Fruit fly (Drosophila melanogaster): ENCODE results near the gene CG32264.

The CG32264 gene

dm6 chr3L:3767825-3768224 lies 38.4 kb downstream of the CG32264 start (continued):
- TF ChIP-seq lmd (GFP tag; IDR thresholded peaks at IDR 0.05) = peak; percentile 52
- peak; percentile 21 for TF ChIP-seq p53 (GFP tag; optimal IDR thresholded peaks at IDR 0.05)
- peak; percentile 54 for TF ChIP-seq Hr3 (GFP tag; optimal IDR thresholded peaks at IDR 0.05)
- no peak for TF ChIP-seq D (optimal IDR thresholded peaks at IDR 0.05)
- TF ChIP-seq D (GFP tag; optimal IDR thresholded peaks at IDR 0.05) = peak; percentile 24
- TF ChIP-seq CG12391 (tag; optimal IDR thresholded peaks at IDR 0.05) = peak; percentile 28
- peak; percentile 60; the same call in 2 of the 3 replicates for TF ChIP-seq dysf (GFP tag; IDR thresholded peaks at IDR 0.05)
- peak; percentile 76 for TF ChIP-seq CG18619 (GFP tag; optimal IDR thresholded peaks at IDR 0.05)
- TF ChIP-seq dmrt11E (tag; optimal IDR thresholded peaks at IDR 0.05) = peak; percentile 23
- TF ChIP-seq ttk (GFP tag; IDR thresholded peaks at IDR 0.05) = peak; percentile 56
- TF ChIP-seq HLH4C (GFP tag; IDR thresholded peaks at IDR 0.05; ENCODE audit: partially characterized antibody) = no peak
- TF ChIP-seq E2f1 (GFP tag; IDR thresholded peaks at IDR 0.05) = no peak
- no peak for TF ChIP-seq CG12104 (GFP tag; optimal IDR thresholded peaks at IDR 0.05)
- TF ChIP-seq slbo (GFP tag; IDR thresholded peaks at IDR 0.05) = peak; percentile 62
- peak; percentile 23 for TF ChIP-seq CG4820 (GFP tag; optimal IDR thresholded peaks at IDR 0.05)
- peak; percentile 64 for TF ChIP-seq Xrp1 (GFP tag; IDR thresholded peaks at IDR 0.05)
- TF ChIP-seq CG10366 (GFP tag; IDR thresholded peaks at IDR 0.05) = peak; percentile 59
- no peak for TF ChIP-seq aop (GFP tag; IDR thresholded peaks at IDR 0.05)
- peak; percentile 52 for TF ChIP-seq lilli (GFP tag; optimal IDR thresholded peaks at IDR 0.05)
- TF ChIP-seq Dek (tag; optimal IDR thresholded peaks at IDR 0.05) = peak; percentile 43
- TF ChIP-seq Meics (GFP tag; optimal IDR thresholded peaks at IDR 0.05) = peak; percentile 30
- TF ChIP-seq Ravus (GFP tag; IDR thresholded peaks at IDR 0.05) = no peak
- TF ChIP-seq corto (GFP tag; optimal IDR thresholded peaks at IDR 0.05) = no peak
- peak; percentile 71 for TF ChIP-seq NC2α (GFP tag; optimal IDR thresholded peaks at IDR 0.05)
- no peak for TF ChIP-seq Hmx (GFP tag; optimal IDR thresholded peaks at IDR 0.05)
- no peak for TF ChIP-seq Neu2 (GFP tag; optimal IDR thresholded peaks at IDR 0.05; ENCODE audit: borderline replicate concordance)
- no peak for TF ChIP-seq dati (GFP tag; IDR thresholded peaks at IDR 0.05)
- no peak for TF ChIP-seq CG4404 (GFP tag; IDR thresholded peaks at IDR 0.05)
- TF ChIP-seq Pdp1 (GFP tag; optimal IDR thresholded peaks at IDR 0.05) = peak; percentile 26 to 69
- TF ChIP-seq zen2 (GFP tag; IDR thresholded peaks at IDR 0.05; ENCODE audit: partially characterized antibody) = no peak
- no peak for TF ChIP-seq twi (tag; optimal IDR thresholded peaks at IDR 0.05)
- TF ChIP-seq inv (GFP tag; IDR thresholded peaks at IDR 0.05; ENCODE audit: partially characterized antibody) = no peak
- peak; percentile 76 for TF ChIP-seq NfI (GFP tag; optimal IDR thresholded peaks at IDR 0.05)
- TF ChIP-seq CG3726 (GFP tag; IDR thresholded peaks at IDR 0.05) = no peak
- TF ChIP-seq CG9876 (GFP tag; optimal IDR thresholded peaks at IDR 0.05) = peak; percentile 53
- TF ChIP-seq psq (GFP tag; optimal IDR thresholded peaks at IDR 0.05) = no peak
- peak; percentile 38; the same call in 1 of the 3 replicates for TF ChIP-seq croc (GFP tag; conservative IDR thresholded peaks at IDR 0.05)
- TF ChIP-seq PHDP (tag; optimal IDR thresholded peaks at IDR 0.05) = peak; percentile 52
- no peak for TF ChIP-seq CG7745 (tag; optimal IDR thresholded peaks at IDR 0.05)
- TF ChIP-seq lbe (GFP tag; optimal IDR thresholded peaks at IDR 0.05) = no peak
- TF ChIP-seq hkb (optimal IDR thresholded peaks at IDR 0.05) = no peak
- no peak; the same call in 1 of the 2 replicates for TF ChIP-seq hkb (GFP tag; IDR thresholded peaks at IDR 0.05)
- TF ChIP-seq CG14667 (GFP tag; IDR thresholded peaks at IDR 0.05) = peak; percentile 48
- peak; percentile 57 for TF ChIP-seq her (GFP tag; optimal IDR thresholded peaks at IDR 0.05)
- TF ChIP-seq CG10565 (GFP tag; optimal IDR thresholded peaks at IDR 0.05) = no peak
- no peak for TF ChIP-seq cg (GFP tag; optimal IDR thresholded peaks at IDR 0.05)
- no peak for TF ChIP-seq CG7987 (GFP tag; optimal IDR thresholded peaks at IDR 0.05)
- peak; percentile 78 for TF ChIP-seq Mes4 (GFP tag; optimal IDR thresholded peaks at IDR 0.05)
- no peak for TF ChIP-seq Dp (GFP tag; optimal IDR thresholded peaks at IDR 0.05)
- no peak for TF ChIP-seq abd-A (tag; optimal IDR thresholded peaks at IDR 0.05)
- TF ChIP-seq Fer2 (tag; optimal IDR thresholded peaks at IDR 0.05) = no peak
- TF ChIP-seq chm (GFP tag; IDR thresholded peaks at IDR 0.05) = peak; percentile 80
